Fruit fly (Drosophila melanogaster) Kc167 (cell line): ENCODE data around the gene rho-5.

Experiments
- Myc ChIP-seq: fragments of >200 bp; optimal IDR thresholded peaks from 2 replicates; lab custom pipeline; 2017; ENCODE audit warnings: missing external identifiers
- Sin3A ChIP-seq: fragments of >200 bp; optimal IDR thresholded peaks from 2 replicates; lab custom pipeline; 2018; ENCODE audit warnings: missing external identifiers
- h ChIP-seq: fragments of >200 bp; optimal IDR thresholded peaks from 3 replicates; lab custom pipeline; 2018; ENCODE audit warnings: missing external identifiers
- insv ChIP-seq: fragments of >200 bp; optimal IDR thresholded peaks from 3 replicates; lab custom pipeline; 2018; ENCODE audit warnings: missing external identifiers
- psq ChIP-seq: fragments of >200 bp; optimal IDR thresholded peaks from 2 replicates; lab custom pipeline; 2017; ENCODE audit warnings: missing external identifiers
- ttk ChIP-seq: sonication (Bioruptor generic); optimal IDR thresholded peaks from 2 replicates; lab custom pipeline; 2017; ENCODE audit warnings: missing external identifiers

Gene rho-5

dm6 chr2L:10395642-10396487, 22.2 kb upstream of the rho-5 start, which contains the start of gene Mdh1:
Gene Mdh1 (minus strand): TSS chr2L:10396332.
- TF ChIP-seq Sin3A (lab: Kevin White, UChicago): no peak
- TF ChIP-seq Myc (lab: Kevin White, UChicago): no peak
- TF ChIP-seq insv (lab: Kevin White, UChicago): no peak
- peak; percentile 52 for TF ChIP-seq psq (lab: Kevin White, UChicago)

dm6 chr2L:10395035-10395434, 21.3 kb upstream of the rho-5 start:
- TF ChIP-seq Sin3A (lab: Kevin White, UChicago): no peak
- no peak for TF ChIP-seq ttk (lab: Kevin White, UChicago)

dm6 chr2L:10393467-10393866, 19.8 kb upstream of the rho-5 start:
- TF ChIP-seq Sin3A (lab: Kevin White, UChicago): no peak

dm6 chr2L:10387869-10388726, 14.4 kb upstream of the rho-5 start, which contains the start of gene da:
Gene da (plus strand): TSS chr2L:10388105.
- no peak for TF ChIP-seq Sin3A (lab: Kevin White, UChicago)
- TF ChIP-seq ttk (lab: Kevin White, UChicago): no peak
- no peak for TF ChIP-seq Myc (lab: Kevin White, UChicago)

- no peak for TF ChIP-seq Sin3A (lab: Kevin White, UChicago)
- no peak for TF ChIP-seq h (lab: Kevin White, UChicago)
- TF ChIP-seq ttk (lab: Kevin White, UChicago): no peak
These were observed 13.1 kb upstream of the rho-5 start for dm6 chr2L:10386824-10387223.

dm6 chr2L:10386208-10386805, 12.6 kb upstream of the rho-5 start, which contains the start of the genes Cdk1 and mRpS7:
Gene Cdk1 (minus strand): TSS chr2L:10386262.
Gene mRpS7 (plus strand): TSS chr2L:10386662.
- TF ChIP-seq insv (lab: Kevin White, UChicago) (no peak), ttk (lab: Kevin White, UChicago) (no peak), Myc (lab: Kevin White, UChicago) (no peak), Sin3A (lab: Kevin White, UChicago) (no peak), h (lab: Kevin White, UChicago) (no peak)

dm6 chr2L:10381890-10382450, 8.3 kb upstream of the rho-5 start, which contains the start of gene CG5096:
Gene CG5096 (plus strand): TSS chr2L:10382263.
- TF ChIP-seq insv (lab: Kevin White, UChicago): no peak
- no peak for TF ChIP-seq Myc (lab: Kevin White, UChicago)
- no peak for TF ChIP-seq Sin3A (lab: Kevin White, UChicago)
- no peak for TF ChIP-seq h (lab: Kevin White, UChicago)
- TF ChIP-seq ttk (lab: Kevin White, UChicago): no peak
- TF ChIP-seq psq (lab: Kevin White, UChicago): no peak

- TF ChIP-seq Myc (lab: Kevin White, UChicago) (no peak), h (lab: Kevin White, UChicago) (no peak), psq (lab: Kevin White, UChicago) (no peak), Sin3A (lab: Kevin White, UChicago) (no peak), insv (lab: Kevin White, UChicago) (no peak), ttk (lab: Kevin White, UChicago) (no peak)
These were observed 6.2 kb upstream of the rho-5 start, which contains the start of gene gny for dm6 chr2L:10379865-10380264. Gene gny (plus strand): TSS chr2L:10380103.

dm6 chr2L:10378631-10379030, 4.9 kb upstream of the rho-5 start:
- TF ChIP-seq ttk (lab: Kevin White, UChicago) (no peak), psq (lab: Kevin White, UChicago) (no peak), insv (lab: Kevin White, UChicago) (no peak), h (lab: Kevin White, UChicago) (no peak), Myc (lab: Kevin White, UChicago) (no peak), Sin3A (lab: Kevin White, UChicago) (no peak)

- TF ChIP-seq insv (lab: Kevin White, UChicago): no peak
- TF ChIP-seq Sin3A (lab: Kevin White, UChicago): no peak
- no peak for TF ChIP-seq h (lab: Kevin White, UChicago)
- no peak for TF ChIP-seq ttk (lab: Kevin White, UChicago)
- no peak for TF ChIP-seq Myc (lab: Kevin White, UChicago)
- no peak for TF ChIP-seq psq (lab: Kevin White, UChicago)
These were observed 2.6 kb upstream of the rho-5 start for dm6 chr2L:10376276-10376675.
